Worm (Caenorhabditis elegans) whole organism, L3 larva: ENCODE results near the gene F13D12.8.

Source experiments
- ZK546.5 ChIP-seq: sonication (generic microtip); optimal IDR thresholded peaks from 2 replicates; lab custom pipeline; 2017; ENCODE audit warnings: missing biosample characterization, missing genetic modification characterization
- mdl-1 ChIP-seq: fragments of 150-350 bp; optimal IDR thresholded peaks from 2 replicates; lab custom pipeline; 2014; ENCODE audit warnings: missing biosample characterization, missing genetic modification characterization
- nfya-1 ChIP-seq: sonication (generic microtip); optimal IDR thresholded peaks from 2 replicates; lab custom pipeline; 2017; ENCODE audit warnings: missing genetic modification characterization, mild to moderate bottlenecking, missing compliant biosample characterization, antibody characterized with exemption, moderate library complexity; ENCODE audit not compliant: insufficient read depth
- nhr-11 ChIP-seq: fragments of 150-350 bp; optimal IDR thresholded peaks from 2 replicates; lab custom pipeline; 2014; ENCODE audit warnings: missing biosample characterization, missing genetic modification characterization
- nhr-28 ChIP-seq: fragments of 150-350 bp; optimal IDR thresholded peaks from 2 replicates; lab custom pipeline; 2014; ENCODE audit warnings: missing biosample characterization, missing genetic modification characterization
- pha-4 ChIP-seq: fragments of 150-350 bp; optimal IDR thresholded peaks from 2 replicates; lab custom pipeline; 2014; ENCODE audit warnings: missing biosample characterization, missing genetic modification reagents, missing genetic modification characterization
- unc-39 ChIP-seq: sonication (generic microtip); optimal IDR thresholded peaks from 4 replicates; lab custom pipeline; 2017; ENCODE audit warnings: missing biosample characterization, missing genetic modification characterization

DNA sequence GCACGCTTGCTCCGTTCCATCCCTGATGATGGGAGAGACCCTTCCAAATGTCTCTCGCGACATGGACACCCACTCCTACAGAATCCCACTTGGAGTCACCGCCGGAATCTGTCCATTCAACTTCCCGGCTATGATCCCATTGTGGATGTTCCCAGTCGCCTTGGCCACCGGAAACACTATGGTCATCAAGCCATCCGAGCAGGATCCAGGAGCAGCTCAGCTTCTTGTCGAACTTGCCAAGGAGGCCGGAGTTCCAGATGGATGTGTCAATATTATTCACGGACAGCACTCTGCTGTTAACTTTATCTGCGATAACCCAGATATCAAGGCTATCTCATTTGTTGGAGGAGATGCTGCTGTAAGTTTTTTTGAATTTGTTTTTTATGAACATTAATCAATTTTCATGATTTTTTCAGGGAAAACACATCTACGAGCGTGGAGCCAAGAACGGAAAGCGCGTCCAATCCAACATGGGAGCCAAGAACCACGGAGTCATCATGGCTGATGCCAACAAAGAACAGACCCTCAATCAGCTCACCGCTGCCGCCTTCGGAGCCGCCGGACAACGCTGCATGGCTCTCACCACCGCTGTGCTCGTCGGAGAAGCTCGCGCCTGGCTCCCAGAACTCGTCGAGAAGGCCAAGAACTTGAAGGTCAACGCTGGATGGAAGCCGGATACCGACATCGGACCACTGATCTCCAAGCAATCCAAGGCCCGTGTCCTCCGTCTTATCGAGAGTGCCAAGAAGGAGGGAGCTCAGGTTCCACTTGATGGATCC, 2.4 kb downstream of the F13D12.8 start:
- TF ChIP-seq nhr-28 (no peak), unc-39 (tag; lab: Kevin White, UChicago) (no peak), ZK546.5 (tag; lab: Kevin White, UChicago) (no peak), nfya-1 (tag; lab: Kevin White, UChicago) (no peak), nhr-11 (tag; lab: Kevin White, UChicago) (no peak), pha-4 (no peak), mdl-1 (tag; lab: Kevin White, UChicago) (no peak)
